Fruit fly (Drosophila melanogaster) whole organism, embryonic: ENCODE results near the gene Shawn.
A peak's percentile ranks its signal among the peaks of the same experiment; 100 is the strongest.

Source experiments
- Atf-2 ChIP-seq: fragments of 200-800 bp; sonication (Bioruptor generic); optimal IDR thresholded peaks from 2 replicates; lab custom pipeline; 2016; ENCODE audit warnings: missing biosample characterization, missing genetic modification characterization
- BEAF-32 ChIP-seq: fragments of 200-800 bp; sonication (Bioruptor generic); optimal IDR thresholded peaks from 3 replicates; lab custom pipeline; 2017; ENCODE audit warnings: missing biosample characterization, missing genetic modification characterization, mild to moderate bottlenecking, moderate library complexity, missing genetic modification reagents
- CG10321 ChIP-seq: fragments of 200-800 bp; sonication (Bioruptor generic); IDR thresholded peaks from 2 replicates; pipeline ENCODE4 v1.3.6; 2022; ENCODE audit warnings: missing biosample characterization, missing genetic modification characterization
- CG11093 ChIP-seq: fragments of 200-800 bp; sonication (Bioruptor generic); IDR thresholded peaks from 3 replicates; pipeline ENCODE4 v1.3.6; 2022; ENCODE audit warnings: missing biosample characterization, missing genetic modification characterization
- CG11247 ChIP-seq: fragments of 200-800 bp; sonication (Bioruptor generic); IDR thresholded peaks from 2 replicates; pipeline ENCODE4 v1.3.6; 2022; ENCODE audit warnings: missing biosample characterization, missing genetic modification characterization
- CG11560 ChIP-seq: fragments of 200-800 bp; sonication (Bioruptor generic); IDR thresholded peaks from 3 replicates; pipeline ENCODE4 v1.3.6; 2022; ENCODE audit warnings: missing biosample characterization, missing genetic modification characterization
- CG11696 ChIP-seq: fragments of 200-800 bp; sonication (Bioruptor generic); IDR thresholded peaks from 2 replicates; pipeline ENCODE4 v1.3.6; 2022; ENCODE audit warnings: missing biosample characterization, missing genetic modification characterization
- CG12744 ChIP-seq: fragments of 200-800 bp; sonication (Bioruptor generic); optimal IDR thresholded peaks from 2 replicates; lab custom pipeline; 2016; ENCODE audit warnings: missing biosample characterization, missing genetic modification characterization
- CG14441 ChIP-seq: fragments of 200-800 bp; sonication (Bioruptor generic); IDR thresholded peaks from 2 replicates; pipeline ENCODE4 v1.3.6; 2022; ENCODE audit warnings: missing biosample characterization, missing genetic modification characterization
- CG16815 ChIP-seq: fragments of 200-800 bp; sonication (Bioruptor generic); optimal IDR thresholded peaks from 3 replicates; lab custom pipeline; 2017; ENCODE audit warnings: missing biosample characterization, mild to moderate bottlenecking, missing genetic modification characterization
- CG18476 ChIP-seq: fragments of 200-800 bp; sonication (Bioruptor generic); optimal IDR thresholded peaks from 2 replicates; lab custom pipeline; 2016; ENCODE audit warnings: missing biosample characterization, mild to moderate bottlenecking, missing genetic modification characterization
- CG18619 ChIP-seq: fragments of 200-800 bp; sonication (Bioruptor generic); optimal IDR thresholded peaks from 3 replicates; lab custom pipeline; 2017; ENCODE audit warnings: missing biosample characterization, mild to moderate bottlenecking, missing genetic modification characterization
- CG30431 ChIP-seq: fragments of 200-800 bp; sonication (Bioruptor generic); optimal IDR thresholded peaks from 2 replicates; lab custom pipeline; 2017; ENCODE audit warnings: missing biosample characterization, missing genetic modification characterization
- CG4328 ChIP-seq: fragments of 200-800 bp; sonication (Bioruptor generic); optimal IDR thresholded peaks from 3 replicates; lab custom pipeline; 2017; ENCODE audit warnings: missing biosample characterization, missing genetic modification reagents, missing genetic modification characterization
- CG6765 ChIP-seq: fragments of 200-800 bp; sonication (Bioruptor generic); optimal IDR thresholded peaks from 3 replicates; lab custom pipeline; 2017; ENCODE audit warnings: missing biosample characterization, mild to moderate bottlenecking, missing genetic modification characterization
- CG6813 ChIP-seq: fragments of 200-800 bp; sonication (Bioruptor generic); optimal IDR thresholded peaks from 2 replicates; lab custom pipeline; 2017; ENCODE audit warnings: missing biosample characterization, missing genetic modification characterization, mild to moderate bottlenecking, moderate library complexity, missing genetic modification reagents
- CG9727 ChIP-seq: fragments of 200-800 bp; sonication (Bioruptor generic); optimal IDR thresholded peaks from 3 replicates; lab custom pipeline; 2017; ENCODE audit warnings: missing biosample characterization, mild to moderate bottlenecking, missing genetic modification characterization
- CG9876 ChIP-seq: fragments of 200-800 bp; sonication (Bioruptor generic); optimal IDR thresholded peaks from 2 replicates; lab custom pipeline; 2016; ENCODE audit warnings: missing biosample characterization, missing genetic modification characterization
- CTCF ChIP-seq: fragments of 200-800 bp; sonication (Bioruptor generic); optimal IDR thresholded peaks from 2 replicates; lab custom pipeline; 2017; ENCODE audit warnings: missing biosample characterization, mild to moderate bottlenecking, missing genetic modification characterization, moderate library complexity
- Camta ChIP-seq: fragments of 200-800 bp; sonication (Bioruptor generic); optimal IDR thresholded peaks from 2 replicates; lab custom pipeline; 2016; ENCODE audit warnings: missing biosample characterization, missing genetic modification characterization
- Dll ChIP-seq: fragments of 200-800 bp; sonication (Bioruptor generic); IDR thresholded peaks from 4 replicates; pipeline ENCODE4 v1.3.6; 2022; ENCODE audit warnings: missing biosample characterization, missing genetic modification characterization; ENCODE audit not compliant: partially characterized antibody
- Ets65A ChIP-seq: fragments of 200-800 bp; sonication (Bioruptor generic); peaks from one replicate; lab custom pipeline; 2016; ENCODE audit warnings: missing biosample characterization, missing genetic modification characterization
- HLH4C ChIP-seq: fragments of 200-800 bp; sonication (Bioruptor generic); IDR thresholded peaks from 3 replicates; pipeline ENCODE4 v1.3.6; 2022; ENCODE audit warnings: missing biosample characterization, missing genetic modification characterization; ENCODE audit not compliant: partially characterized antibody
- Hand ChIP-seq: fragments of 200-800 bp; sonication (Bioruptor generic); optimal IDR thresholded peaks from 2 replicates; lab custom pipeline; 2017; ENCODE audit warnings: mild to moderate bottlenecking, missing biosample characterization, missing genetic modification reagents, missing genetic modification characterization
- Med ChIP-seq: fragments of 200-800 bp; sonication (Bioruptor generic); peaks from one replicate; lab custom pipeline; 2016; ENCODE audit warnings: missing biosample characterization, missing genetic modification characterization, mild to moderate bottlenecking, inconsistent platforms, moderate library complexity
- Scr ChIP-seq: fragments of 200-800 bp; sonication (Bioruptor generic); IDR thresholded peaks from 2 replicates; pipeline ENCODE4 v1.3.6; 2022; ENCODE audit warnings: missing biosample characterization, missing genetic modification characterization; ENCODE audit not compliant: partially characterized antibody
- Sin3A ChIP-seq: fragments of >200 bp; optimal IDR thresholded peaks from 2 replicates; lab custom pipeline; 2018
- Taf1 ChIP-seq: fragments of 200-800 bp; sonication (Bioruptor generic); IDR thresholded peaks from 2 replicates; pipeline ENCODE4 v1.3.6; 2022; ENCODE audit warnings: missing biosample characterization, missing genetic modification characterization
- Xrp1 ChIP-seq: fragments of 200-800 bp; sonication (Bioruptor generic); IDR thresholded peaks from 2 replicates; pipeline ENCODE4 v1.3.6; 2022; ENCODE audit warnings: missing biosample characterization, missing genetic modification characterization
- caup ChIP-seq: fragments of 200-800 bp; sonication (Bioruptor generic); optimal IDR thresholded peaks from 3 replicates; lab custom pipeline; 2017; ENCODE audit warnings: missing biosample characterization, mild to moderate bottlenecking, missing genetic modification characterization, moderate library complexity; ENCODE audit not compliant: severe bottlenecking
- corto ChIP-seq: fragments of 200-800 bp; sonication (Bioruptor generic); optimal IDR thresholded peaks from 2 replicates; lab custom pipeline; 2016; ENCODE audit warnings: missing biosample characterization, mild to moderate bottlenecking, missing genetic modification characterization, moderate library complexity
- crc ChIP-seq: fragments of 200-800 bp; sonication (Bioruptor generic); optimal IDR thresholded peaks from 2 replicates; lab custom pipeline; 2016; ENCODE audit warnings: missing biosample characterization, missing genetic modification characterization
- danr ChIP-seq: fragments of 200-800 bp; sonication (Bioruptor generic); IDR thresholded peaks from 2 replicates; pipeline ENCODE4 v1.3.6; 2022; ENCODE audit warnings: missing biosample characterization, missing genetic modification characterization
- dm ChIP-seq: fragments of 200-800 bp; sonication (Bioruptor generic); optimal IDR thresholded peaks from 3 replicates; lab custom pipeline; 2016; ENCODE audit warnings: missing biosample characterization, missing genetic modification characterization
- dpn ChIP-seq, 2 experiments: fragments of 200-800 bp; sonication (Bioruptor generic); optimal IDR thresholded peaks; 3 replicates each; lab custom pipeline; 2016; ENCODE audit warnings: missing biosample characterization in 2 of 2, missing genetic modification characterization in 2 of 2
- fru ChIP-seq: fragments of >200 bp; optimal IDR thresholded peaks from 2 replicates; lab custom pipeline; 2017
- gcm2 ChIP-seq: fragments of 200-800 bp; sonication (Bioruptor generic); optimal IDR thresholded peaks from 2 replicates; lab custom pipeline; 2016; ENCODE audit warnings: missing biosample characterization, missing genetic modification characterization
- gem ChIP-seq: fragments of 200-800 bp; sonication (Bioruptor generic); optimal IDR thresholded peaks from 2 replicates; lab custom pipeline; 2019; ENCODE audit warnings: missing biosample characterization, mild to moderate bottlenecking, missing genetic modification characterization, moderate library complexity
- gfzf ChIP-seq: fragments of 200-800 bp; sonication (Bioruptor generic); optimal IDR thresholded peaks from 2 replicates; lab custom pipeline; 2016; ENCODE audit warnings: missing biosample characterization, mild to moderate bottlenecking, missing genetic modification characterization, moderate library complexity
- lov ChIP-seq, 2 experiments: fragments of 200-800 bp in 1 of 2; fragments of >200 bp in 1 of 2; sonication (Bioruptor generic) in 1 of 2; IDR thresholded peaks in 1 of 2; optimal IDR thresholded peaks in 1 of 2; 2 replicates in 1 of 2; 3 replicates in 1 of 2; pipeline versions ENCODE4 v1.3.6 to Lab custom; 2017 to 2022; ENCODE audit warnings: missing biosample characterization in 1 of 2, missing genetic modification characterization in 1 of 2
- nerfin-1 ChIP-seq: fragments of 200-800 bp; sonication (Bioruptor generic); optimal IDR thresholded peaks from 3 replicates; lab custom pipeline; 2019; ENCODE audit warnings: missing biosample characterization, mild to moderate bottlenecking, missing genetic modification characterization, moderate library complexity
- p53 ChIP-seq: fragments of 200-800 bp; sonication (Bioruptor generic); optimal IDR thresholded peaks from 2 replicates; lab custom pipeline; 2016; ENCODE audit warnings: missing biosample characterization, missing genetic modification characterization
- prd ChIP-seq, 3 experiments: fragments of >200 bp in 2 of 3; fragments of 200-800 bp in 1 of 3; sonication (Bioruptor generic) in 1 of 3; optimal IDR thresholded peaks in 2 of 3; IDR thresholded peaks in 1 of 3; 2 replicates in 2 of 3; 3 replicates in 1 of 3; pipeline versions ENCODE4 v1.3.6 to Lab custom; 2017 to 2022; ENCODE audit warnings: missing biosample characterization in 1 of 3, missing genetic modification characterization in 1 of 3
- psq ChIP-seq: fragments of 200-800 bp; sonication (Bioruptor generic); optimal IDR thresholded peaks from 2 replicates; lab custom pipeline; 2017; ENCODE audit warnings: missing biosample characterization, missing genetic modification characterization
- pzg ChIP-seq: fragments of 200-800 bp; sonication (Bioruptor generic); optimal IDR thresholded peaks from 3 replicates; lab custom pipeline; 2018; ENCODE audit warnings: missing biosample characterization, mild to moderate bottlenecking, missing genetic modification characterization, moderate library complexity
- repo ChIP-seq: fragments of 200-800 bp; sonication (Bioruptor generic); optimal IDR thresholded peaks from 2 replicates; lab custom pipeline; 2016; ENCODE audit warnings: missing biosample characterization, missing genetic modification characterization
- schlank ChIP-seq: fragments of 200-800 bp; sonication (Bioruptor generic); optimal IDR thresholded peaks from 2 replicates; lab custom pipeline; 2018; ENCODE audit warnings: missing biosample characterization, mild to moderate bottlenecking, missing genetic modification characterization
- sim ChIP-seq: fragments of 200-800 bp; sonication (Bioruptor generic); IDR thresholded peaks from 2 replicates; pipeline ENCODE4 v1.3.6; 2022; ENCODE audit warnings: missing biosample characterization, missing genetic modification characterization
- sisA ChIP-seq: fragments of 200-800 bp; sonication (Bioruptor generic); IDR thresholded peaks from 2 replicates; pipeline ENCODE4 v1.3.6; 2022; ENCODE audit warnings: missing biosample characterization, missing genetic modification characterization
- yki ChIP-seq: fragments of >200 bp; optimal IDR thresholded peaks from 3 replicates; lab custom pipeline; 2018
- zen2 ChIP-seq: fragments of 200-800 bp; sonication (Bioruptor generic); IDR thresholded peaks from 3 replicates; pipeline ENCODE4 v1.3.6; 2022; ENCODE audit warnings: missing biosample characterization, missing genetic modification characterization; ENCODE audit not compliant: partially characterized antibody

Shawn gene

DNA sequence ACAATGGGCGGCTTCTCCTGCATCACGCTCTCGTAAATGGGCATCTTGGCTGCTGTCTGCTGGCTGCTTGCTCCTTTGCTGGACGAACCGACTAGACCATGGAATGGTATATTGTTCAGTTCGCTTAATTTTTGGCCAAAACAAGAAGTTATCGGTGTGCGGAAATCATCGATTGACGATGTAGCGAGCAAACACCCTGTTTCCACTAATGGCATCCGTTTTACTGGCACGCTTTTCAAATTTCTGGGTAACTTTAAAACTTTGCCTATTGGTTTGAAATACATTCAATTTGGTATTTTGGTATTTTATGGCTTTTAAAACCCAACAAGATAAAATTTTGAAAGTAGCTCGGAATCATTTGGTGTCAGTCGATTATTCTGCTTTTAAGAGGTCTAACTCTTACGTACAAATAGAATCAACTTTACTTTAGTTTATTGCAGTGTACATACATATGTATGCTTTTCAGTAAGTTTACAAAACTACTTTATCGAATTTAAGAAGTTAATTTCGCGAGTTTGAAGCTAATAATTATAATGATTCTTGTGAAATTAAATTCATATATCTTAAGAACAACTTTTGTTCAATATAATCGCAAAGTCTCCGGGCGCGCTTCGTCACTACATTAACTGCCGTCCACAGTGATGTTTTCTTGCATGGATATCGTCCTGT is 34.7 kb downstream of the Shawn start, which contains the start of gene Arp10 (continued):
- TF ChIP-seq crc (GFP tag; lab: Kevin White, UChicago) (no peak), prd (optimal IDR thresholded peaks at IDR 0.05; lab: Kevin White, UChicago) (no peak), prd (GFP tag; IDR thresholded peaks at IDR 0.05; lab: Robert Waterston, UW) (no peak), yki (lab: Kevin White, UChicago) (no peak), sim (GFP tag; lab: Robert Waterston, UW) (no peak), pzg (GFP tag; lab: Kevin White, UChicago) (peak; percentile 59), Scr (GFP tag; lab: Robert Waterston, UW) (peak; percentile 51), CG30431 (GFP tag; lab: Kevin White, UChicago) (no peak), CG14441 (GFP tag; lab: Robert Waterston, UW) (no peak), CG4328 (GFP tag; lab: Kevin White, UChicago) (no peak), CG12744 (GFP tag; lab: Kevin White, UChicago) (no peak), CTCF (GFP tag; lab: Kevin White, UChicago) (no peak), BEAF-32 (peak; percentile 62), CG11093 (no peak), sisA (no peak), schlank (no peak), repo (no peak), CG11247 (GFP tag; lab: Robert Waterston, UW) (no peak), fru (no peak), CG9876 (GFP tag; lab: Kevin White, UChicago) (no peak), Med (peak; percentile 57), danr (GFP tag; lab: Robert Waterston, UW) (no peak), CG16815 (GFP tag; lab: Kevin White, UChicago) (no peak), lov (optimal IDR thresholded peaks at IDR 0.05; lab: Kevin White, UChicago) (no peak), lov (GFP tag; IDR thresholded peaks at IDR 0.05; lab: Robert Waterston, UW) (no peak), Ets65A (GFP tag; lab: Kevin White, UChicago) (peak; percentile 41), Dll (GFP tag; lab: Robert Waterston, UW) (peak; percentile 59; the same call in 3 of the 4 replicates), CG11560 (tag; lab: Robert Waterston, UW) (no peak), Taf1 (GFP tag; lab: Robert Waterston, UW) (no peak), CG18476 (GFP tag; lab: Kevin White, UChicago) (no peak), CG6813 (GFP tag; lab: Kevin White, UChicago) (no peak), p53 (GFP tag; lab: Kevin White, UChicago) (no peak), CG11696 (no peak), Hand (GFP tag; lab: Kevin White, UChicago) (no peak), nerfin-1 (tag; lab: Kevin White, UChicago) (no peak), gcm2 (GFP tag; lab: Kevin White, UChicago) (no peak), zen2 (GFP tag; lab: Robert Waterston, UW) (0 out of 3 replicates have a peak, but pooled peaks have one; percentile 31), gem (tag; lab: Kevin White, UChicago) (no peak), Atf-2 (no peak), Camta (GFP tag; lab: Kevin White, UChicago) (no peak), Sin3A (lab: Kevin White, UChicago) (peak; percentile 40), caup (GFP tag; lab: Kevin White, UChicago) (no peak), corto (GFP tag; lab: Kevin White, UChicago) (no peak), CG6765 (GFP tag; lab: Kevin White, UChicago) (no peak), psq (GFP tag; lab: Kevin White, UChicago) (no peak), CG9727 (GFP tag; lab: Kevin White, UChicago) (peak; percentile 18), HLH4C (no peak), CG18619 (GFP tag; lab: Kevin White, UChicago) (no peak), dm (GFP tag; lab: Kevin White, UChicago) (no peak), gfzf (GFP tag; lab: Kevin White, UChicago) (peak; percentile 47), dpn (GFP tag; optimal IDR thresholded peaks at IDR 0.05; lab: Kevin White, UChicago) (no peak), CG10321 (no peak), Xrp1 (GFP tag; lab: Robert Waterston, UW) (no peak)
